Worm (Caenorhabditis elegans) whole organism, late embryonic: ENCODE data around the gene F46F5.14.
"Not testable (repeated sequence)": the region's sequence is repeated elsewhere in the genome, so short reads cannot be mapped to it uniquely, and the experiment has no call there.

Experiments
- ceh-18 ChIP-seq: sonication (generic microtip); optimal IDR thresholded peaks from 2 replicates; lab custom pipeline; 2016; ENCODE audit warnings: missing genetic modification characterization, missing compliant biosample characterization
- ceh-31 ChIP-seq: sonication (generic microtip); optimal IDR thresholded peaks from 2 replicates; lab custom pipeline; 2016; ENCODE audit warnings: missing genetic modification characterization, missing compliant biosample characterization
- ceh-45 ChIP-seq: fragments of 200-800 bp; sonication (Bioruptor generic); IDR thresholded peaks from 2 replicates; pipeline ENCODE4 v1.3.6; 2022; ENCODE audit warnings: missing genetic modification reagents, missing genetic modification characterization, missing compliant biosample characterization
- elt-2 ChIP-seq: sonication (generic microtip); optimal IDR thresholded peaks from 2 replicates; lab custom pipeline; 2016; ENCODE audit warnings: missing genetic modification reagents, missing genetic modification characterization, missing compliant biosample characterization
- elt-4 ChIP-seq: sonication (generic microtip); optimal IDR thresholded peaks from 2 replicates; lab custom pipeline; 2016; ENCODE audit warnings: missing genetic modification characterization, missing compliant biosample characterization
- hlh-30 ChIP-seq: sonication (generic microtip); optimal IDR thresholded peaks from 2 replicates; lab custom pipeline; 2017; ENCODE audit warnings: antibody characterized with exemption, missing genetic modification characterization, missing compliant biosample characterization; ENCODE audit not compliant: insufficient read depth
- nfya-1 ChIP-seq: sonication (generic microtip); optimal IDR thresholded peaks from 2 replicates; lab custom pipeline; 2017; ENCODE audit warnings: missing genetic modification characterization, mild to moderate bottlenecking, missing compliant biosample characterization, antibody characterized with exemption, moderate library complexity
- pax-1 ChIP-seq: fragments of 150-350 bp; optimal IDR thresholded peaks from 2 replicates; lab custom pipeline; 2014; ENCODE audit warnings: missing biosample characterization, missing genetic modification characterization
- unc-55 ChIP-seq: sonication (generic microtip); optimal IDR thresholded peaks from 2 replicates; lab custom pipeline; 2017; ENCODE audit warnings: missing biosample characterization, missing genetic modification reagents, missing genetic modification characterization

Gene F46F5.14

DNA sequence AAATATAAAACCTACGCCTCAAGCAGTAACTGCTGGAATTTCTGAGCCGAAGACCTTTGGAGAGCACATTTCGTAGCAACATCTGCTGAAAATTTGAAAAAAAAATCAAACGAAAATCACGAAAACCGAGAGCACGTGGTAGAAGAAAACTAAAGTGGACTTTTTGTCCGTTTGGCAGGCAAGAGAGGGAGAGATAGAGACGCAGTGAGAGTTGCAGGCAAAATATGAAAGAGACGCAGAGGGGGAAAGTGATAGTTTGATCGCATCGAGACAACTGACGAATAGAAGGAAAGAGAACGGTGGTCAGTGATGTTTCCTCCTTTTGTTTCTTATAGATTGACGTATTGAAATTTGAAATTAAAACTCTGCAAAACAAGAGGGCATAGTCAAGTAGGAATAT lies 48.7 kb downstream of the F46F5.14 start, which contains the start of the genes acdh-9 and F28A10.13:
Gene acdh-9, minus strand, starts transcription at position 85 of the 400 bp plus-strand sequence.
Gene F28A10.13, plus strand, starts transcription at position 294 of the 400 bp plus-strand sequence.
- TF ChIP-seq elt-4 (no peak), hlh-30 (tag; lab: Kevin White, UChicago) (peak; percentile 35), ceh-18 (tag; lab: Kevin White, UChicago) (peak; percentile 10), ceh-45 (GFP tag; lab: Robert Waterston, UW) (no peak), nfya-1 (tag; lab: Kevin White, UChicago) (peak; percentile 43), unc-55 (GFP tag; lab: Kevin White, UChicago) (peak; percentile 81)

DNA sequence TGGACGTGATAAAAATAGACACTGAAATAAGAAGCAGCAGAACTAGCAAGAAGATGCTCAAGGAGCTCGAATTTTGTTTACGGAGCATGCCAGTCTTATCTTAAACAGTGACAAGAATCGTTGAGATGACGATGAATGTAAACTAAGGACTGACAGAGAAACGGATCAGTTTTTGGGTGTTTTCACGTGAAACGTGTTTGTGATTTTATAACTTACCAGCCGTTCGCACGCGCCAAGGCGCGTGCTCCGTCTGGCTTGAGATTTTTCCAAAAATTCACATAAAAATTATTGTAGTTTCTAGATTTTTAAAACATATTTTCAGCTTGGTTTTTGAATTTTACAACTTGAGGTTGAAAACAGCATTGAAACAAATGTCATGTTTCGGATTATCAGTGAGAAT lies 50.8 kb downstream of the F46F5.14 start, which contains the start of gene F28A10.5:
Gene F28A10.5, minus strand, starts transcription at position 101 of the 400 bp plus-strand sequence.
- TF ChIP-seq elt-2 (tag; lab: Kevin White, UChicago); pax-1; ceh-31 (tag; lab: Kevin White, UChicago): not testable (repeated sequence)
